Worm (Caenorhabditis elegans) whole organism, L4 larva: ENCODE data around the gene K08F4.12.

Experiments used
- F37D6.2 ChIP-seq: sonication (generic microtip); optimal IDR thresholded peaks from 2 replicates; lab custom pipeline; 2016; ENCODE audit warnings: mild to moderate bottlenecking, missing genetic modification characterization, missing compliant biosample characterization
- R02D3.7 ChIP-seq: fragments of 150-350 bp; sonication (generic microtip); optimal IDR thresholded peaks from 3 replicates; lab custom pipeline; 2014; ENCODE audit warnings: missing biosample characterization, missing genetic modification characterization
- Y105C5A.15 ChIP-seq: fragments of 200-800 bp; sonication (Bioruptor generic); IDR thresholded peaks from 2 replicates; pipeline ENCODE4 v1.3.6; 2022; ENCODE audit warnings: missing genetic modification characterization, missing compliant biosample characterization
- Y48G9A.11 ChIP-seq: fragments of 200-800 bp; sonication (Bioruptor generic); IDR thresholded peaks from 2 replicates; pipeline ENCODE4 v1.3.6; 2022; ENCODE audit warnings: missing genetic modification reagents, missing genetic modification characterization, missing compliant biosample characterization
- ZK337.2 ChIP-seq: fragments of 200-800 bp; sonication (Bioruptor generic); IDR thresholded peaks from 2 replicates; pipeline ENCODE4 v1.3.6; 2022; ENCODE audit warnings: missing genetic modification reagents, missing genetic modification characterization, missing compliant biosample characterization
- aha-1 ChIP-seq: fragments of 150-350 bp; peaks from one replicate; lab custom pipeline; 2014; ENCODE audit warnings: missing biosample characterization, missing genetic modification characterization
- ama-1 ChIP-seq: fragments of 150-350 bp; optimal IDR thresholded peaks from 2 replicates; lab custom pipeline; 2014; ENCODE audit warnings: inconsistent platforms, mixed read lengths
- arid-1 ChIP-seq: fragments of 200-800 bp; sonication (Bioruptor generic); conservative IDR thresholded peaks from 2 replicates; pipeline ENCODE4 v1.3.6; 2022; ENCODE audit warnings: missing genetic modification reagents, missing genetic modification characterization, missing compliant biosample characterization
- attf-4 ChIP-seq: sonication (generic microtip); optimal IDR thresholded peaks from 3 replicates; lab custom pipeline; 2017; ENCODE audit warnings: missing biosample characterization, missing genetic modification characterization
- ceh-20 ChIP-seq: fragments of 200-800 bp; sonication (Bioruptor generic); IDR thresholded peaks from 2 replicates; pipeline ENCODE4 v1.3.6; 2022; ENCODE audit warnings: missing genetic modification reagents, missing genetic modification characterization, missing compliant biosample characterization
- ceh-28 ChIP-seq: fragments of 150-350 bp; optimal IDR thresholded peaks from 2 replicates; lab custom pipeline; 2014; ENCODE audit warnings: missing biosample characterization, missing genetic modification reagents, missing genetic modification characterization
- ceh-62 ChIP-seq: sonication (generic microtip); optimal IDR thresholded peaks from 2 replicates; lab custom pipeline; 2017; ENCODE audit warnings: missing biosample characterization, missing genetic modification characterization
- daf-12 ChIP-seq: fragments of 150-350 bp; optimal IDR thresholded peaks from 2 replicates; lab custom pipeline; 2014; ENCODE audit warnings: missing biosample characterization, missing genetic modification reagents, missing genetic modification characterization
- daf-16 ChIP-seq, 3 experiments: sonication (generic microtip); optimal IDR thresholded peaks; 2 replicates each; lab custom pipeline; 2016 to 2017; ENCODE audit warnings: missing genetic modification characterization in 3 of 3, missing genetic modification reagents in 3 of 3, mild to moderate bottlenecking in 2 of 3, missing compliant biosample characterization in 2 of 3, missing biosample characterization in 1 of 3, moderate library complexity in 1 of 3
- daf-19 ChIP-seq: fragments of 200-800 bp; sonication (Bioruptor generic); conservative IDR thresholded peaks from 2 replicates; pipeline ENCODE4 v1.3.6; 2022; ENCODE audit warnings: missing genetic modification characterization, missing compliant biosample characterization
- dmd-9 ChIP-seq: fragments of 200-800 bp; sonication (Bioruptor generic); IDR thresholded peaks from 2 replicates; pipeline ENCODE4 v1.3.6; 2022; ENCODE audit warnings: missing genetic modification reagents, missing genetic modification characterization, missing compliant biosample characterization
- duxl-1 ChIP-seq: sonication (generic microtip); optimal IDR thresholded peaks from 2 replicates; lab custom pipeline; 2016; ENCODE audit warnings: mild to moderate bottlenecking, missing genetic modification characterization, moderate library complexity, missing compliant biosample characterization; ENCODE audit not compliant: poor library complexity
- egl-27 ChIP-seq: sonication (generic microtip); optimal IDR thresholded peaks from 3 replicates; lab custom pipeline; 2017; ENCODE audit warnings: missing biosample characterization, missing genetic modification reagents, missing genetic modification characterization
- fkh-10 ChIP-seq: fragments of 150-350 bp; optimal IDR thresholded peaks from 2 replicates; lab custom pipeline; 2014; ENCODE audit warnings: missing biosample characterization, missing genetic modification reagents, missing genetic modification characterization
- fos-1 ChIP-seq: fragments of 150-350 bp; optimal IDR thresholded peaks from 2 replicates; lab custom pipeline; 2014; ENCODE audit warnings: missing biosample characterization, missing genetic modification characterization
- hif-1 ChIP-seq, 2 experiments: sonication (generic microtip); optimal IDR thresholded peaks; 2 replicates each; lab custom pipeline; 2016 to 2017; ENCODE audit warnings: missing compliant biosample characterization in 2 of 2, missing genetic modification characterization in 2 of 2, missing genetic modification reagents in 2 of 2, missing genotype in 2 of 2, mild to moderate bottlenecking in 1 of 2
- hlh-30 ChIP-seq: sonication (generic microtip); optimal IDR thresholded peaks from 2 replicates; lab custom pipeline; 2017; ENCODE audit warnings: antibody characterized with exemption, mild to moderate bottlenecking, missing genetic modification characterization, missing compliant biosample characterization; ENCODE audit not compliant: insufficient read depth
- lin-13 ChIP-seq: fragments of 150-350 bp; optimal IDR thresholded peaks from 2 replicates; lab custom pipeline; 2014; ENCODE audit warnings: missing biosample characterization, missing genetic modification reagents, missing genetic modification characterization
- lin-15B ChIP-seq: fragments of 150-350 bp; sonication (generic microtip); optimal IDR thresholded peaks from 3 replicates; lab custom pipeline; 2014; ENCODE audit warnings: missing biosample characterization, missing genetic modification characterization
- lin-29 ChIP-seq: fragments of 200-800 bp; sonication (Bioruptor generic); IDR thresholded peaks from 2 replicates; pipeline ENCODE4 v1.3.6; 2022; ENCODE audit warnings: missing genetic modification reagents, missing genetic modification characterization, missing compliant biosample characterization
- mep-1 ChIP-seq: fragments of 150-350 bp; sonication (generic microtip); optimal IDR thresholded peaks from 3 replicates; lab custom pipeline; 2014; ENCODE audit warnings: missing biosample characterization, missing genetic modification characterization
- mes-2 ChIP-seq: sonication (generic microtip); optimal IDR thresholded peaks from 2 replicates; lab custom pipeline; 2016; ENCODE audit warnings: missing genotype, mild to moderate bottlenecking, missing genetic modification characterization, missing compliant biosample characterization; ENCODE audit not compliant: poor library complexity, severe bottlenecking
- nhr-10 ChIP-seq: fragments of 150-350 bp; optimal IDR thresholded peaks from 2 replicates; lab custom pipeline; 2014; ENCODE audit warnings: missing biosample characterization, missing genetic modification characterization
- nhr-11 ChIP-seq: fragments of 150-350 bp; optimal IDR thresholded peaks from 2 replicates; lab custom pipeline; 2014; ENCODE audit warnings: missing biosample characterization, missing genetic modification characterization
- nhr-25 ChIP-seq: sonication (generic microtip); optimal IDR thresholded peaks from 2 replicates; lab custom pipeline; 2017; ENCODE audit warnings: missing genetic modification characterization, mild to moderate bottlenecking, missing compliant biosample characterization, antibody characterized with exemption, moderate library complexity, borderline replicate concordance; ENCODE audit not compliant: insufficient read depth
- nhr-6 ChIP-seq: fragments of 150-350 bp; optimal IDR thresholded peaks from 2 replicates; lab custom pipeline; 2014; ENCODE audit warnings: missing biosample characterization, missing genetic modification characterization
- nhr-76 ChIP-seq: fragments of 150-350 bp; optimal IDR thresholded peaks from 2 replicates; lab custom pipeline; 2014; ENCODE audit warnings: missing biosample characterization, missing genetic modification characterization
- nhr-77 ChIP-seq: fragments of 150-350 bp; optimal IDR thresholded peaks from 2 replicates; lab custom pipeline; 2014; ENCODE audit warnings: missing biosample characterization, missing genetic modification characterization
- pha-4 ChIP-seq, 2 experiments: fragments of 150-350 bp in 1 of 2; fragments of 200-800 bp in 1 of 2; sonication (Bioruptor generic) in 1 of 2; IDR thresholded peaks in 1 of 2; optimal IDR thresholded peaks in 1 of 2; 2 replicates each; pipeline versions ENCODE4 v1.3.6 to Lab custom; 2014 to 2022; ENCODE audit warnings: missing genetic modification characterization in 2 of 2, missing genetic modification reagents in 2 of 2, missing biosample characterization in 1 of 2, missing compliant biosample characterization in 1 of 2
- php-3 ChIP-seq: fragments of 200-800 bp; sonication (Bioruptor generic); IDR thresholded peaks from 2 replicates; pipeline ENCODE4 v1.3.6; 2022; ENCODE audit warnings: missing genetic modification reagents, missing genetic modification characterization, missing compliant biosample characterization
- pqm-1 ChIP-seq: sonication (generic microtip); optimal IDR thresholded peaks from 2 replicates; lab custom pipeline; 2017; ENCODE audit warnings: missing biosample characterization, missing genetic modification characterization
- saeg-2 ChIP-seq: fragments of 200-800 bp; sonication (Bioruptor generic); IDR thresholded peaks from 2 replicates; pipeline ENCODE4 v1.3.6; 2022; ENCODE audit warnings: missing genetic modification reagents, missing genetic modification characterization, missing compliant biosample characterization
- snpc-4 ChIP-seq: fragments of 150-350 bp; optimal IDR thresholded peaks from 2 replicates; lab custom pipeline; 2014; ENCODE audit warnings: missing biosample characterization, missing genetic modification characterization
- tag-97 ChIP-seq: fragments of 200-800 bp; sonication (Bioruptor generic); IDR thresholded peaks from 2 replicates; pipeline ENCODE4 v1.3.6; 2022; ENCODE audit warnings: missing genetic modification characterization, missing compliant biosample characterization
- unc-130 ChIP-seq: sonication (generic microtip); optimal IDR thresholded peaks from 2 replicates; lab custom pipeline; 2016; ENCODE audit warnings: missing genetic modification reagents, missing genetic modification characterization, missing compliant biosample characterization
- ztf-11 ChIP-seq: fragments of 150-350 bp; optimal IDR thresholded peaks from 2 replicates; lab custom pipeline; 2014; ENCODE audit warnings: missing biosample characterization, missing genetic modification characterization

Gene K08F4.12

DNA sequence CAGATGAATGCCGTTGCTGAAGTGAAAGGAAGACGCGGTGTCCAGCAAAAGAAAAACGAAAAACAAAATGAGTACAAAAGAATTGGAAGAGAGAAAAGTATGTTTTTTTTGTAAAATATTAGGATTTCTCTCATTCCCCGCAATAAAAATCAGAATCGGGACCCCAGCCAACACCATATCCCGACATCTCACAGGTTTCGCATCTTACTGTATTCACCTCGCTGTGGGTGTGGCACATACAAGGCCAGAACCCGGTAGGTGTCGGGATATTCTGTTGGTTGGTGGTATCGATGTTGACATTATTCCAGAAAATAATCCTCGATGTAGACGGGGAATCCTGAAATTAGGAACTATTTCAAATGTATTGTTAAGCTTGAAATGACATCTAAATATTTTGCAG, 21.1 kb upstream of the K08F4.12 start:
- TF ChIP-seq php-3, result no peak
- TF ChIP-seq Y48G9A.11 (GFP tag; lab: Robert Waterston, UW), result 0 out of 2 replicates have a peak, but pooled peaks have one; percentile 23
- TF ChIP-seq snpc-4, result no peak
- peak; percentile 29 for TF ChIP-seq aha-1 (tag; lab: Kevin White, UChicago)
- TF ChIP-seq unc-130, result no peak
- TF ChIP-seq fos-1 (tag; lab: Kevin White, UChicago), result no peak
- no peak for TF ChIP-seq duxl-1 (tag; lab: Kevin White, UChicago)
- no peak for TF ChIP-seq R02D3.7 (tag; lab: Kevin White, UChicago)
- no peak for TF ChIP-seq ZK337.2 (GFP tag; lab: Robert Waterston, UW)
- TF ChIP-seq daf-19 (GFP tag; lab: Robert Waterston, UW), result no peak
- TF ChIP-seq daf-16 (GFP tag; optimal IDR thresholded peaks at IDR 0.05; lab: Kevin White, UChicago), result no peak
- TF ChIP-seq daf-16 (tag; optimal IDR thresholded peaks at IDR 0.05; lab: Kevin White, UChicago), result no peak
- no peak for TF ChIP-seq nhr-25 (tag; lab: Kevin White, UChicago)

DNA sequence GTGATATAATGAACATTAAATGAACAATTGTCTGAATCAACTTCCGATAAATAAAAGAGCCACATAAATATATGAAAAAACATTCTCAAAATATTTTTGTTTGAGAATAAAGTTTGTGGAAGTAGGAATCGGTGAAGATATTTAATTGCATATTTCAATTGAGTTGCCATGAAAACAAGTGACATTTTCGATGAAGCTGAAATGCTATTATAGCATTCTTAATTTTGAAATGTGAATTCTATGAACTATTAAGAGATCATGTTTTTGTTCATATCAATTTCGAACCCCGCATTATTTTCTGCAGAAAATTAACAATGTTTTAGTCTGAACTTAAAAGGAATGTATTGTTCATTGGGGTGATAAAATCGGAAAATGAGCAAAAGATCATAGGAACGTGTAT, 15.7 kb upstream of the K08F4.12 start, which contains the start of gene irld-21:
Gene irld-21, minus strand, starts transcription at position 101 of the 400 bp plus-strand sequence.
- no peak for TF ChIP-seq lin-29 (GFP tag; lab: Robert Waterston, UW)
- TF ChIP-seq Y105C5A.15, result no peak
- no peak for TF ChIP-seq nhr-25 (tag; lab: Kevin White, UChicago)
- no peak for TF ChIP-seq nhr-6 (tag; lab: Kevin White, UChicago)
- TF ChIP-seq ceh-62 (tag; lab: Kevin White, UChicago), result no peak
- no peak for TF ChIP-seq nhr-76
- TF ChIP-seq ztf-11, result no peak
- no peak for TF ChIP-seq ceh-20 (GFP tag; lab: Robert Waterston, UW)
- TF ChIP-seq egl-27, result no peak
- no peak for TF ChIP-seq unc-130

DNA sequence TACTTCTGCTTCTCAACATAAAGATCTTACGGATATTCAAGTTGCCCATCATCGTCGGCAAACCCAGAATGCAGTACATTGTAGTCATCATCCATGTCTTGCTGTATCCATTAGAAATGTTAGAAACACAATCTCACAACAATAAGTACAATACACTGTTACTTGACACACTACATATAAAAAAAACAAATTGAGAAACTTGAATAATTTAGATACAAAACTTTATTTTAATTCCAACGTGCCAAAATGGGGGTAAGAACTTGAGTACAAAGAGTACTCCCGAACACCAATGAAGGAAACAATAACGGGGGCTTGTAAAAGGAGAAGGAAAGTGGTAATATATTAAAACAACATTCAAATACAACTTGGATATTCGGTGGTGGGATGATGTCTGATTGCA, 11.4 kb upstream of the K08F4.12 start, which contains the start of gene ctf-18:
Gene ctf-18, minus strand, starts transcription at position 101 of the 400 bp plus-strand sequence.
- TF ChIP-seq daf-12 (tag; lab: Kevin White, UChicago), result no peak
- peak; percentile 60 for TF ChIP-seq ama-1
- no peak for TF ChIP-seq mep-1 (tag; lab: Kevin White, UChicago)
- TF ChIP-seq hlh-30 (tag; lab: Kevin White, UChicago), result no peak
- TF ChIP-seq aha-1 (tag; lab: Kevin White, UChicago), result peak; percentile 43

DNA sequence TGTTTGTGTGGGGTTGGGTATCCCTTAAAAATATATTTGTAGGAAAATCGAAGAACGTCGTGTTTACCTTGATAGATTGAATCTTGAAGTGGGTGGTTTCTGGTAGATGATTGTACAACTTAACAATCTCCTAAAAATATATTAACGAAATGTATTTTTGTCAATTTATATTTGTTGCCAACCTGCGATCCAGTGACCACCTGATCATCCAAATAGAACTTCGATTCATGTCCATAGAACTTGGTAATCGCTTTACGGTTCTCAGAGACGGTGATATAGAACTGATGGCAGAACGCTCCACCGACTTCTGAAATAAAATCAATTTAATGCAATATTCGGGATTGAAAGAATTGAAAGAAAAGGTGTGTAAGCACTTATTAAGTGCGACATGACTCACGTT, 9.5 kb upstream of the K08F4.12 start:
- TF ChIP-seq F37D6.2, result no peak
- TF ChIP-seq aha-1 (tag; lab: Kevin White, UChicago), result peak; percentile 60

DNA sequence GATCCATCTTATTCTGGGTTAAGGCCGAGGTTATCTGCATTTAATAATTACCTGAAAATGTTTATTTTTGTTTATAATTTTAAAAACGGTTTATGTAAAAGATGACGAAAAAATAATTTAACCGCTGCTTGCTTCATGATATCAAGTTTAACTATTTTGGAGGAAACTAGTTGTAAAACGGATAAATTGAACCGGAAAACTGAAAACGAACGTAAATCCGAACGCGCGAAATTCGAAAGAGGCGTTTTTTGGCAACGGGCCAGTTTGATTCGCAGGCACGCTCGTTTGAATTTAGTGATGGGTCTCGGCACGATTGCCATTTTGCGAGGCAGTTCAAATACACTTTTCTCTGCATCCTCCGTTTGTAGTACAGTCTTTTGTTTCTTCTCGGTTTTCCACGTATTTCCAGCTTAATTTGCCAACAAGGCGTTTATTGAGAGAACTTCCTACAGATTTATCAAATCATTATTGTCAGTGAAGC, 9.0 kb upstream of the K08F4.12 start, which contains the start of the genes gtbp-1 and K08F4.3:
Gene gtbp-1, minus strand, starts transcription at position 51 of the 481 bp plus-strand sequence.
Gene K08F4.3, plus strand, starts transcription at position 352 of the 481 bp plus-strand sequence.
- TF ChIP-seq pqm-1 (tag; lab: Kevin White, UChicago) (no peak), nhr-6 (tag; lab: Kevin White, UChicago) (peak; percentile 69), R02D3.7 (tag; lab: Kevin White, UChicago) (no peak), lin-13 (peak; percentile 55), nhr-10 (tag; lab: Kevin White, UChicago) (no peak), nhr-11 (peak; percentile 60), saeg-2 (GFP tag; lab: Robert Waterston, UW) (no peak), F37D6.2 (no peak), attf-4 (tag; lab: Kevin White, UChicago) (no peak), lin-29 (GFP tag; lab: Robert Waterston, UW) (no peak), tag-97 (GFP tag; lab: Robert Waterston, UW) (no peak), hlh-30 (tag; lab: Kevin White, UChicago) (no peak), dmd-9 (GFP tag; lab: Robert Waterston, UW) (no peak), hif-1 (tag; optimal IDR thresholded peaks at IDR 0.05; lab: Kevin White, UChicago) (no peak), ceh-20 (GFP tag; lab: Robert Waterston, UW) (0 out of 2 replicates have a peak, but pooled peaks have one; percentile 22), lin-15B (tag; lab: Kevin White, UChicago) (no peak), ceh-28 (tag; lab: Kevin White, UChicago) (no peak), ama-1 (peak; percentile 16), snpc-4 (no peak), fos-1 (tag; lab: Kevin White, UChicago) (no peak), pha-4 (GFP tag; IDR thresholded peaks at IDR 0.05; lab: Robert Waterston, UW) (no peak), pha-4 (tag; optimal IDR thresholded peaks at IDR 0.05; lab: Kevin White, UChicago) (peak; percentile 59), arid-1 (GFP tag; lab: Robert Waterston, UW) (no peak), ceh-62 (tag; lab: Kevin White, UChicago) (no peak), nhr-77 (tag; lab: Kevin White, UChicago) (peak; percentile 66), mes-2 (tag; lab: Kevin White, UChicago) (no peak), fkh-10 (GFP tag; lab: Kevin White, UChicago) (no peak)
